Fruit fly (Drosophila melanogaster) whole organism, pupa: ENCODE data around the gene SppL.

Experiments
- CG10348 ChIP-seq: fragments of 200-800 bp; sonication (Bioruptor generic); IDR thresholded peaks from 2 replicates; pipeline ENCODE4 v1.3.6; 2022; ENCODE audit warnings: missing biosample characterization, missing genetic modification characterization
- CG15710 ChIP-seq: fragments of 200-800 bp; sonication (Bioruptor generic); optimal IDR thresholded peaks from 2 replicates; lab custom pipeline; 2018; ENCODE audit warnings: missing biosample characterization, mild to moderate bottlenecking, missing genetic modification characterization, moderate library complexity
- CG32121 ChIP-seq: fragments of 200-800 bp; sonication (Bioruptor generic); IDR thresholded peaks from 2 replicates; pipeline ENCODE4 v1.3.6; 2022; ENCODE audit warnings: missing biosample characterization, missing genetic modification characterization
- CG34367 ChIP-seq: fragments of 200-800 bp; sonication (Bioruptor generic); optimal IDR thresholded peaks from 2 replicates; lab custom pipeline; 2018; ENCODE audit warnings: missing biosample characterization, mild to moderate bottlenecking, missing genetic modification characterization
- CG4496 ChIP-seq: fragments of 200-800 bp; sonication (Bioruptor generic); IDR thresholded peaks from 3 replicates; pipeline ENCODE4 v1.3.6; 2022; ENCODE audit warnings: missing biosample characterization, missing genetic modification characterization
- CG8301 ChIP-seq: fragments of 200-800 bp; sonication (Bioruptor generic); optimal IDR thresholded peaks from 2 replicates; lab custom pipeline; 2018; ENCODE audit warnings: missing biosample characterization, mild to moderate bottlenecking, missing genetic modification characterization
- CG9948 ChIP-seq: fragments of 200-800 bp; sonication (Bioruptor generic); optimal IDR thresholded peaks from 2 replicates; lab custom pipeline; 2018; ENCODE audit warnings: missing biosample characterization, mild to moderate bottlenecking, missing genetic modification characterization, moderate library complexity
- D1 ChIP-seq: fragments of 200-800 bp; sonication (Bioruptor generic); optimal IDR thresholded peaks from 2 replicates; lab custom pipeline; 2018; ENCODE audit warnings: missing biosample characterization, mild to moderate bottlenecking, missing genetic modification characterization, moderate library complexity
- Ets98B ChIP-seq: fragments of 200-800 bp; sonication (Bioruptor generic); IDR thresholded peaks from 2 replicates; pipeline ENCODE4 v1.3.6; 2022; ENCODE audit warnings: missing biosample characterization, missing genetic modification characterization
- fd96Ca ChIP-seq: fragments of 200-800 bp; sonication (Bioruptor generic); IDR thresholded peaks from 3 replicates; pipeline ENCODE4 v1.3.6; 2022; ENCODE audit warnings: missing biosample characterization, missing genetic modification characterization
- gl ChIP-seq: fragments of 200-800 bp; sonication (Bioruptor generic); optimal IDR thresholded peaks from 2 replicates; lab custom pipeline; 2018; ENCODE audit warnings: missing biosample characterization, mild to moderate bottlenecking, missing genetic modification characterization

DNA sequence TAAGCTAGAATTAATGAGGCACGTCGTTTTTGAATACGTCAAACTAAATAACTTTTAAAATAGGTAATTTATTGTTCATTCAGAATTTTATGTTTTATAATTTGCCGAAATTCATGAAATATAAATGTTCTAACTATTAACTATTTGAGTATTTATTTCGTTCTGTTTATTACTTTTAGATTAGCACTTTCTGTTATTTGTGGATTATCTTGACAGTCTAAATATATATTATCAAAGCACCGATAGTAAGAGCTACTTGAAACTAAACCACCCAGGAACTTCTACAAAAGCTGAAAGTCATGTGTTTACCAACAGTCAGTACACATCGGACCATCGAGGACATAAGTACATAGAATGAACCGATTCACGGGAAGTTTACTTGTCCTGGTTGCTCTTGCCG is 20.6 kb downstream of the SppL start, which contains the start of gene CG31089:
- no peak for TF ChIP-seq fd96Ca (GFP tag; lab: Robert Waterston, UW)
- TF ChIP-seq D1 (tag; lab: Kevin White, UChicago), result no peak
- no peak for TF ChIP-seq CG15710 (tag; lab: Kevin White, UChicago)
- no peak for TF ChIP-seq CG8301 (tag; lab: Kevin White, UChicago)
- no peak for TF ChIP-seq Ets98B (GFP tag; lab: Robert Waterston, UW)
- TF ChIP-seq CG32121 (GFP tag; lab: Robert Waterston, UW), result no peak
- TF ChIP-seq CG9948, result no peak
- no peak for TF ChIP-seq gl (tag; lab: Kevin White, UChicago)
- TF ChIP-seq CG34367 (tag; lab: Kevin White, UChicago), result no peak
- no peak for TF ChIP-seq CG10348 (GFP tag; lab: Robert Waterston, UW)
- no peak for TF ChIP-seq CG4496 (GFP tag; lab: Robert Waterston, UW)
